Fruit fly (Drosophila melanogaster): ENCODE data around the gene chinmo.

The chinmo gene

DNA sequence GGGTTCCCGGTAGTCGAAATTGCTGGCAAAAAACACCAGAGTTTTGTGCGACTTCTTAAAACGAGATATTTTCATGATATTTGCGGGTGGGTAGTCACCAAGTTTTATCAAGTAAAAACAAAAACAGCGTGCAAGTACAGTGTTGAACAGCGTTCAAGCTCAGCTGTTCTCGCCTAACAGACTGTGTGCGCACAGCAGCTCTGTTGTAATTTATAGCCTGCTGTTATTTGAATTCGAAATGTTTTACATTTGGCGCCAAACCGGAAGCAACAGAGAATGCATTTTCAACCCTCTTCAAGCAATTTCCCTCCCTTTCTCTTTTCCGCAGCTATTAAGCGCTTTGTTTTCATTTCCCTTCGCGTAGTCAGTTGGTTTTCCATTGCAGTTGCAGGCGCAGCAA, 81.1 kb downstream of the chinmo start, which contains the start of the genes CG17652 and CG17646 (continued):
- TF ChIP-seq grn (GFP tag; optimal IDR thresholded peaks at IDR 0.05) (no peak), NC2β (GFP tag; optimal IDR thresholded peaks at IDR 0.05) (no peak), CG2199 (GFP tag; IDR thresholded peaks at IDR 0.05) (no peak), Tbp (GFP tag; optimal IDR thresholded peaks at IDR 0.05) (no peak), seq (GFP tag; IDR thresholded peaks at IDR 0.05) (peak; percentile 13; the same call in 1 of the 2 replicates), sr (GFP tag; IDR thresholded peaks at IDR 0.05) (peak; percentile 47; the same call in 1 of the 3 replicates), Gsc (GFP tag; IDR thresholded peaks at IDR 0.05) (no peak), bab2 (GFP tag; optimal IDR thresholded peaks at IDR 0.05) (no peak), CG7987 (GFP tag; optimal IDR thresholded peaks at IDR 0.05) (no peak), CG11560 (tag; IDR thresholded peaks at IDR 0.05) (no peak), CG14710 (tag; optimal IDR thresholded peaks at IDR 0.05) (peak; percentile 11), pnt (GFP tag; optimal IDR thresholded peaks at IDR 0.05) (no peak), lov (optimal IDR thresholded peaks at IDR 0.05) (no peak), lov (GFP tag; IDR thresholded peaks at IDR 0.05) (0 out of 3 replicates have a peak, but pooled peaks have one; percentile 52), ase (GFP tag; IDR thresholded peaks at IDR 0.05) (no peak), CTCF (GFP tag; optimal IDR thresholded peaks at IDR 0.05) (no peak), zen (tag; optimal IDR thresholded peaks at IDR 0.05) (no peak), CG7556 (GFP tag; optimal IDR thresholded peaks at IDR 0.05) (no peak), trem (tag; optimal IDR thresholded peaks at IDR 0.05) (peak; percentile 46), Doc3 (GFP tag; IDR thresholded peaks at IDR 0.05; ENCODE audit: partially characterized antibody) (no peak; the same call in 2 of the 3 replicates), dmrt11E (tag; optimal IDR thresholded peaks at IDR 0.05) (no peak), zfh1 (GFP tag; IDR thresholded peaks at IDR 0.05) (0 out of 3 replicates have a peak, but pooled peaks have one; percentile 31), gcm2 (GFP tag; optimal IDR thresholded peaks at IDR 0.05) (no peak), salm (tag; optimal IDR thresholded peaks at IDR 0.05) (no peak), CG1603 (tag; optimal IDR thresholded peaks at IDR 0.05) (peak; percentile 61), CG17829 (tag; optimal IDR thresholded peaks at IDR 0.05) (no peak), CG2712 (tag; optimal IDR thresholded peaks at IDR 0.05) (peak; percentile 13), CG3407 (GFP tag; optimal IDR thresholded peaks at IDR 0.05) (no peak), ci (GFP tag; IDR thresholded peaks at IDR 0.05) (peak; percentile 69), CG18599 (GFP tag; optimal IDR thresholded peaks at IDR 0.05) (peak; percentile 7), crp (GFP tag; optimal IDR thresholded peaks at IDR 0.05) (peak in 1 of 2 experiments; percentile 83), scrt (GFP tag; optimal IDR thresholded peaks at IDR 0.05) (peak; percentile 77), br (optimal IDR thresholded peaks at IDR 0.05) (no peak), fd96Cb (tag; optimal IDR thresholded peaks at IDR 0.05) (no peak), CG10543 (GFP tag; optimal IDR thresholded peaks at IDR 0.05) (no peak), stwl (tag; optimal IDR thresholded peaks at IDR 0.05) (peak; percentile 33), MTF-1 (GFP tag; optimal IDR thresholded peaks at IDR 0.05; ENCODE audit: borderline replicate concordance) (peak; percentile 3), hth (optimal IDR thresholded peaks at IDR 0.05) (no peak), unc-4 (GFP tag; IDR thresholded peaks at IDR 0.05; ENCODE audit: partially characterized antibody) (0 out of 2 replicates have a peak, but pooled peaks have one; percentile 25), chinmo (GFP tag; IDR thresholded peaks at IDR 0.05; ENCODE audit: partially characterized antibody) (0 out of 4 replicates have a peak, but pooled peaks have one; percentile 25), CG5180 (GFP tag; optimal IDR thresholded peaks at IDR 0.05) (no peak), pzg (GFP tag; optimal IDR thresholded peaks at IDR 0.05) (peak; percentile 65), Doc2 (GFP tag; IDR thresholded peaks at IDR 0.05) (no peak), shn (GFP tag; optimal IDR thresholded peaks at IDR 0.05) (no peak), Pdp1 (GFP tag; optimal IDR thresholded peaks at IDR 0.05) (peak in 1 of 2 experiments; percentile 2), CkIIα-i1 (GFP tag; IDR thresholded peaks at IDR 0.05) (no peak), ara (GFP tag; IDR thresholded peaks at IDR 0.05) (no peak), CHES-1-like (GFP tag; optimal IDR thresholded peaks at IDR 0.05) (peak; percentile 36), CG15011 (GFP tag; optimal IDR thresholded peaks at IDR 0.05) (no peak), chn (GFP tag; optimal IDR thresholded peaks at IDR 0.05) (no peak), CG18764 (GFP tag; optimal IDR thresholded peaks at IDR 0.05) (no peak), Deaf1 (tag; optimal IDR thresholded peaks at IDR 0.05) (no peak)
